Fruit fly (Drosophila melanogaster) whole organism, wandering third instar larva: Measurements from ENCODE around the gene CG16719.

Source experiments
- Abd-B ChIP-seq: fragments of >200 bp; optimal IDR thresholded peaks from 2 replicates; lab custom pipeline; 2017; ENCODE audit warnings: missing biosample characterization, missing genetic modification characterization
- CG32264 ChIP-seq: fragments of 200-800 bp; sonication (Bioruptor generic); optimal IDR thresholded peaks from 2 replicates; lab custom pipeline; 2016; ENCODE audit warnings: missing biosample characterization, missing genetic modification characterization
- CG9705 ChIP-seq: fragments of 200-800 bp; sonication (Bioruptor generic); optimal IDR thresholded peaks from 2 replicates; lab custom pipeline; 2018; ENCODE audit warnings: missing biosample characterization, mild to moderate bottlenecking, missing genetic modification characterization
- CrebA ChIP-seq: fragments of 200-800 bp; sonication (Bioruptor generic); optimal IDR thresholded peaks from 2 replicates; lab custom pipeline; 2016; ENCODE audit warnings: missing biosample characterization, mild to moderate bottlenecking, missing genetic modification characterization, borderline replicate concordance
- Dfd ChIP-seq: fragments of >200 bp; optimal IDR thresholded peaks from 2 replicates; lab custom pipeline; 2017; ENCODE audit warnings: missing biosample characterization, missing genetic modification characterization
- Dif ChIP-seq: fragments of 200-275, 200-300 bp; sonication (Bioruptor generic); optimal IDR thresholded peaks from 2 replicates; lab custom pipeline; 2018; ENCODE audit warnings: missing biosample characterization, missing genetic modification characterization; ENCODE audit not compliant: partially characterized antibody
- GATAd ChIP-seq: sonication (Bioruptor generic); optimal IDR thresholded peaks from 2 replicates; lab custom pipeline; 2016; ENCODE audit warnings: missing biosample characterization, missing genetic modification characterization
- HLH106 ChIP-seq: fragments of 200-800 bp; optimal IDR thresholded peaks from 3 replicates; lab custom pipeline; 2019; ENCODE audit warnings: missing biosample characterization, mild to moderate bottlenecking, missing genetic modification characterization, moderate library complexity
- Hnf4 ChIP-seq: fragments of 200-800 bp; sonication (Bioruptor generic); optimal IDR thresholded peaks from 2 replicates; lab custom pipeline; 2016; ENCODE audit warnings: missing biosample characterization, mild to moderate bottlenecking, missing genetic modification characterization
- Hr78 ChIP-seq: fragments of >200 bp; optimal IDR thresholded peaks from 2 replicates; lab custom pipeline; 2017; ENCODE audit warnings: missing biosample characterization, missing genetic modification characterization
- Hr83 ChIP-seq: fragments of 200-300 bp; sonication (Bioruptor generic); optimal IDR thresholded peaks from 2 replicates; lab custom pipeline; 2016; ENCODE audit warnings: missing biosample characterization, mild to moderate bottlenecking, missing genetic modification characterization, moderate library complexity; ENCODE audit not compliant: poor library complexity, severe bottlenecking
- Jra ChIP-seq: sonication (Bioruptor generic); optimal IDR thresholded peaks from 2 replicates; lab custom pipeline; 2016; ENCODE audit warnings: missing biosample characterization, missing genetic modification characterization
- Mio ChIP-seq: sonication (Bioruptor generic); optimal IDR thresholded peaks from 2 replicates; lab custom pipeline; 2016; ENCODE audit warnings: missing biosample characterization, missing genetic modification characterization
- Myc ChIP-seq: fragments of >200 bp; optimal IDR thresholded peaks from 2 replicates; lab custom pipeline; 2017
- N ChIP-seq: fragments of >200 bp; optimal IDR thresholded peaks from 2 replicates; lab custom pipeline; 2018; ENCODE audit warnings: missing biosample characterization, missing external identifiers, missing genetic modification characterization
- OdsH ChIP-seq: fragments of 200-800 bp; sonication (Bioruptor generic); optimal IDR thresholded peaks from 2 replicates; lab custom pipeline; 2016; ENCODE audit warnings: missing biosample characterization, mild to moderate bottlenecking, missing genetic modification characterization
- Rel ChIP-seq, 2 experiments: fragments of 200-800 bp; sonication (Bioruptor generic) in 1 of 2; optimal IDR thresholded peaks; 2 replicates in 1 of 2; 3 replicates in 1 of 2; lab custom pipeline; 2016 to 2019; ENCODE audit warnings: mild to moderate bottlenecking in 2 of 2, missing biosample characterization in 2 of 2, missing genetic modification characterization in 2 of 2, moderate library complexity in 1 of 2
- Sp1 ChIP-seq: fragments of 200-800 bp; sonication (Bioruptor generic); optimal IDR thresholded peaks from 3 replicates; lab custom pipeline; 2019; ENCODE audit warnings: missing biosample characterization, mild to moderate bottlenecking, missing genetic modification characterization, moderate library complexity
- Vsx2 ChIP-seq: fragments of 200-300, 225-300 bp; sonication (Bioruptor generic); optimal IDR thresholded peaks from 2 replicates; lab custom pipeline; 2018; ENCODE audit warnings: missing biosample characterization, missing genetic modification characterization; ENCODE audit not compliant: partially characterized antibody
- br ChIP-seq: fragments of 200-800 bp; sonication (Bioruptor generic); optimal IDR thresholded peaks from 2 replicates; lab custom pipeline; 2016; ENCODE audit warnings: missing biosample characterization, missing genetic modification characterization
- brk ChIP-seq: fragments of 200-800 bp; sonication (Bioruptor generic); optimal IDR thresholded peaks from 2 replicates; lab custom pipeline; 2016; ENCODE audit warnings: missing biosample characterization, mild to moderate bottlenecking, missing genetic modification characterization
- dl ChIP-seq, 2 experiments: fragments of 175-275, 200-275 bp in 1 of 2; fragments of 200-275 bp in 1 of 2; sonication (Bioruptor generic); optimal IDR thresholded peaks; lab custom pipeline; 2018; ENCODE audit warnings: mild to moderate bottlenecking in 2 of 2, missing biosample characterization in 2 of 2, missing genetic modification characterization in 2 of 2, moderate library complexity in 2 of 2; ENCODE audit not compliant: partially characterized antibody in 2 of 2, insufficient read depth in 1 of 2
- dmrt93B ChIP-seq: fragments of 200-800 bp; sonication (Bioruptor generic); optimal IDR thresholded peaks from 2 replicates; lab custom pipeline; 2018; ENCODE audit warnings: missing biosample characterization, mild to moderate bottlenecking, missing genetic modification characterization
- dsf ChIP-seq: sonication (Bioruptor generic); optimal IDR thresholded peaks from 2 replicates; lab custom pipeline; 2016; ENCODE audit warnings: missing biosample characterization, missing genetic modification characterization, borderline replicate concordance
- ey ChIP-seq: fragments of 200-800 bp; sonication (Bioruptor generic); optimal IDR thresholded peaks from 2 replicates; lab custom pipeline; 2016; ENCODE audit warnings: missing biosample characterization, missing genetic modification characterization
- foxo ChIP-seq, 2 experiments: fragments of 200-800 bp; sonication (Bioruptor generic); optimal IDR thresholded peaks; 2 replicates in 1 of 2; 3 replicates in 1 of 2; lab custom pipeline; 2016 to 2017; ENCODE audit warnings: missing biosample characterization in 2 of 2, missing genetic modification characterization in 2 of 2
- fru ChIP-seq: fragments of 200-800 bp; sonication (Bioruptor generic); optimal IDR thresholded peaks from 3 replicates; lab custom pipeline; 2016; ENCODE audit warnings: missing biosample characterization, mild to moderate bottlenecking, missing genetic modification characterization
- h ChIP-seq: fragments of 200-800 bp; sonication (Bioruptor generic); optimal IDR thresholded peaks from 3 replicates; lab custom pipeline; 2016; ENCODE audit warnings: missing biosample characterization, mild to moderate bottlenecking, missing genetic modification characterization
- jim ChIP-seq: fragments of 175-275, 200-325 bp; sonication (Bioruptor generic); optimal IDR thresholded peaks from 2 replicates; lab custom pipeline; 2016; ENCODE audit warnings: missing biosample characterization, mild to moderate bottlenecking, missing genetic modification characterization
- lola ChIP-seq: fragments of >200 bp; optimal IDR thresholded peaks from 2 replicates; lab custom pipeline; 2017; ENCODE audit warnings: missing biosample characterization, missing genetic modification characterization
- pan ChIP-seq: fragments of >200 bp; optimal IDR thresholded peaks from 2 replicates; lab custom pipeline; 2017
- psq ChIP-seq: fragments of 200-800 bp; sonication (Bioruptor generic); optimal IDR thresholded peaks from 3 replicates; lab custom pipeline; 2017; ENCODE audit warnings: missing biosample characterization, mild to moderate bottlenecking, missing genetic modification characterization, moderate library complexity
- rgr ChIP-seq: fragments of 200-800 bp; sonication (Bioruptor generic); optimal IDR thresholded peaks from 3 replicates; lab custom pipeline; 2016; ENCODE audit warnings: missing biosample characterization, mild to moderate bottlenecking, missing genetic modification characterization
- sage ChIP-seq: fragments of 200-800 bp; sonication (Bioruptor generic); optimal IDR thresholded peaks from 2 replicates; lab custom pipeline; 2016; ENCODE audit warnings: missing biosample characterization, mild to moderate bottlenecking, missing genetic modification characterization
- sv ChIP-seq: fragments of 200-800 bp; sonication (Bioruptor generic); optimal IDR thresholded peaks from 3 replicates; lab custom pipeline; 2016; ENCODE audit warnings: missing biosample characterization, missing genetic modification characterization
- tai ChIP-seq: sonication (Bioruptor generic); optimal IDR thresholded peaks from 2 replicates; lab custom pipeline; 2016; ENCODE audit warnings: missing biosample characterization, missing genetic modification characterization
- usp ChIP-seq: fragments of >200 bp; optimal IDR thresholded peaks from 2 replicates; lab custom pipeline; 2017; ENCODE audit warnings: missing biosample characterization, missing genetic modification characterization
- woc ChIP-seq: sonication (Bioruptor generic); optimal IDR thresholded peaks from 2 replicates; lab custom pipeline; 2016; ENCODE audit warnings: missing biosample characterization, mild to moderate bottlenecking, missing genetic modification characterization

The CG16719 gene

DNA sequence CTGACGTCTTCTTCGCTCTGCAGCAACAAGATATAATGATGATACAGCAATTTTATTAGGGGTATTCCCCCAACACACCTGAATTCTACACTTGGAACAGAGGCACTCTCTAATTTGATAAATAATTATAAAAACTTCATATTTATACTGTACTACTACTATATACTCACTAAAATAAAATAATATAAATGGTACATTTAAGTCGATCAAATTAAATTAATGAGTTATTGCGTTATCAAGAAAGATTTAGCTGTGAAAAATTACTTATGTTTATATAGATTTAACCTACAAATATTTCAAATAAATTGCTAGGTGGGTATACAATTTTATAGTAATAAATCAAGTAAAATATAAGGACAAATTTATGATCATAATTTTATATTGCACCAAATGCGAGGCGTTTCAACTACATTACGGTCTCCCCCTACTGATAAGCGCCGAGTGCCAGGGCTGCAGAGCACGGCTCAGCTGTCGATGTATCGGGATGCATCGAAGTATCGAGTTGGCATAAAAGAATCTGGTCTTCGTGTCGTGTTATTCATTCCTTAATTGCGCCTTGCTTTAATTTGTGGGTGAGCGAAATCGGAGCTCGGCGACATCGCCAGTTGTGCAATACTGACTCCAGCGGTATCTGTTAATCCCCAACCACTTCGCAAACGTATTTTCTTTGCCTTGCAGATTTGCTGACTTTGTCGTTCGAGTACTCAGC is 29.0 kb downstream of the CG16719 start, which contains the start of gene vsg:
vsg (plus strand) TSS at position 497 of the 709 bp plus-strand sequence.
- TF ChIP-seq Myc (lab: Kevin White, UChicago) (peak; percentile 4), foxo (GFP tag; optimal IDR thresholded peaks at IDR 0.05; lab: Kevin White, UChicago) (peak in 1 of 2 experiments; percentile 76), fru (GFP tag; lab: Kevin White, UChicago) (peak; percentile 44), CG9705 (peak; percentile 51), N (GFP tag; lab: Kevin White, UChicago) (peak; percentile 9), ey (GFP tag; lab: Kevin White, UChicago) (peak; percentile 55), Jra (no peak), Dif (GFP tag; lab: Kevin White, UChicago) (no peak), brk (no peak), HLH106 (peak; percentile 87), woc (peak; percentile 47), Vsx2 (no peak), dmrt93B (GFP tag; lab: Kevin White, UChicago) (peak; percentile 70), sage (GFP tag; lab: Kevin White, UChicago) (no peak), Abd-B (no peak), GATAd (GFP tag; lab: Kevin White, UChicago) (no peak), lola (GFP tag; lab: Kevin White, UChicago) (no peak), Dfd (GFP tag; lab: Kevin White, UChicago) (peak; percentile 30), CrebA (no peak), h (GFP tag; lab: Kevin White, UChicago) (peak; percentile 38), CG32264 (GFP tag; lab: Kevin White, UChicago) (no peak), dl (GFP tag; optimal IDR thresholded peaks at IDR 0.05; lab: Kevin White, UChicago; ENCODE audit: insufficient read depth in 1 of 2, partially characterized antibody in 2 of 2) (no peak), dsf (GFP tag; lab: Kevin White, UChicago) (no peak), rgr (GFP tag; lab: Kevin White, UChicago) (peak; percentile 62), pan (lab: Kevin White, UChicago) (no peak), Hr83 (GFP tag; lab: Kevin White, UChicago) (peak; percentile 69), jim (GFP tag; lab: Kevin White, UChicago) (no peak), br (no peak), Sp1 (GFP tag; lab: Kevin White, UChicago) (peak; percentile 82), psq (peak; percentile 62), tai (no peak), Mio (GFP tag; lab: Kevin White, UChicago) (no peak), Hr78 (GFP tag; lab: Kevin White, UChicago) (no peak), Hnf4 (no peak), Rel (GFP tag; optimal IDR thresholded peaks at IDR 0.05; lab: Kevin White, UChicago) (no peak), Rel (tag; optimal IDR thresholded peaks at IDR 0.05; lab: Kevin White, UChicago) (no peak), sv (peak; percentile 75), OdsH (peak; percentile 60), usp (GFP tag; lab: Kevin White, UChicago) (no peak)

DNA sequence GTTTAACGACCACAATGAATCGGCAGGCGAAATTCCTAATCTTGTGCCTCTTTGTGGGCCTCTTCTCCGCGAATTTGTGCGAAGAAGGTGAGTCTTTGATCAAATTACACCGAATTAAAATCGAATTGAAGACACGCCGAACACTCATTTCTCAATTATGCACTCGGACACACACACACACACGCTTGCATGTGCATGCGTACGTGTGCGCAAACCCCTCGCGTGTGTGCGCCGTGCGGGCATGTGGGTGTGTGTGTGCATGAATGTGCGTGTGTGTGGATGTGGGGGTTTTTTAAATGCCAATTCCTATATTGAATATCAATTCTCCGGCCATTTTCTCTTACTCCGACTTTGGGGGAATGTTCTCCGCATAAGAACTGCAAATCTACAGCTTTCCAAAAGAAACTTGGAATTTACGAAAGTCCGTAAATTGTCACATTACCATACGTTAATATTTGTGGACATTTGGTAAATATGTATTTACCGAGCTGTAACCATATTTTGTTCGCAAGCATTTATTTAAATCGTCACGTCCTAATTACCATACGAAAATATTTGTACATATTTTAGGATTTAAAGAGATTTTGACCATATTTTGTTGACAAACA is 29.7 kb downstream of the CG16719 start:
- TF ChIP-seq GATAd (GFP tag; lab: Kevin White, UChicago) (no peak), CG9705 (no peak), Hr83 (GFP tag; lab: Kevin White, UChicago) (peak; percentile 57), CrebA (no peak), Dfd (GFP tag; lab: Kevin White, UChicago) (no peak), lola (GFP tag; lab: Kevin White, UChicago) (no peak), OdsH (no peak), foxo (GFP tag; optimal IDR thresholded peaks at IDR 0.05; lab: Kevin White, UChicago) (no peak), usp (GFP tag; lab: Kevin White, UChicago) (no peak), Myc (lab: Kevin White, UChicago) (no peak), brk (no peak), HLH106 (no peak), h (GFP tag; lab: Kevin White, UChicago) (no peak), Sp1 (GFP tag; lab: Kevin White, UChicago) (no peak), Hr78 (GFP tag; lab: Kevin White, UChicago) (no peak), psq (no peak), Dif (GFP tag; lab: Kevin White, UChicago) (peak; percentile 36), dsf (GFP tag; lab: Kevin White, UChicago) (no peak), Jra (no peak), Abd-B (peak; percentile 34), CG32264 (GFP tag; lab: Kevin White, UChicago) (no peak), sv (no peak), jim (GFP tag; lab: Kevin White, UChicago) (no peak), Hnf4 (no peak), tai (no peak), Rel (GFP tag; optimal IDR thresholded peaks at IDR 0.05; lab: Kevin White, UChicago) (no peak), Rel (tag; optimal IDR thresholded peaks at IDR 0.05; lab: Kevin White, UChicago) (peak; percentile 100), br (no peak), pan (lab: Kevin White, UChicago) (no peak)
